Comparison of ENCODE assay signal across 2 fruit fly cellular contexts in genomic region chr3L:22470299-22470791, dm6.
TF ChIP-seq lines count a peak whose summit lies in the region.

Gene CG11426, plus strand, starts transcription at chr3L:22470556.

- peak; percentile 23 for TF ChIP-seq CTCF in whole organism, embryonic (GFP tag; optimal IDR thresholded peaks at IDR 0.05; lab: Kevin White, UChicago)

TF ChIP-seq in whole organism, embryonic, 481 proteins besides CTCF, POLR2A, EP300 and RAD21:
- TF ChIP-seq CG9437 (GFP tag; optimal IDR thresholded peaks at IDR 0.05; lab: Kevin White, UChicago) (peak; percentile 98), bbx (GFP tag; IDR thresholded peaks at IDR 0.05; lab: Robert Waterston, UW; ENCODE audit: partially characterized antibody) (no peak), Jarid2 (GFP tag; optimal IDR thresholded peaks at IDR 0.05; lab: Kevin White, UChicago) (peak; percentile 22), CG11504 (tag; optimal IDR thresholded peaks at IDR 0.05; lab: Kevin White, UChicago) (no peak), gce (GFP tag; IDR thresholded peaks at IDR 0.05; lab: Robert Waterston, UW) (no peak), Camta (GFP tag; optimal IDR thresholded peaks at IDR 0.05; lab: Kevin White, UChicago) (no peak), CG12391 (tag; optimal IDR thresholded peaks at IDR 0.05; lab: Kevin White, UChicago) (no peak), stwl (tag; optimal IDR thresholded peaks at IDR 0.05; lab: Kevin White, UChicago) (peak; percentile 29), repo (GFP tag; optimal IDR thresholded peaks at IDR 0.05; lab: Kevin White, UChicago) (no peak), CG10147 (GFP tag; optimal IDR thresholded peaks at IDR 0.05; lab: Kevin White, UChicago) (no peak), Awh (GFP tag; IDR thresholded peaks at IDR 0.05; lab: Robert Waterston, UW) (no peak), ara (GFP tag; IDR thresholded peaks at IDR 0.05; lab: Robert Waterston, UW) (no peak), CG2889 (GFP tag; IDR thresholded peaks at IDR 0.05; lab: Robert Waterston, UW) (no peak), btn (GFP tag; optimal IDR thresholded peaks at IDR 0.05; lab: Kevin White, UChicago) (no peak), CG5245 (GFP tag; optimal IDR thresholded peaks at IDR 0.05; lab: Kevin White, UChicago) (no peak), otp (GFP tag; IDR thresholded peaks at IDR 0.05; lab: Robert Waterston, UW) (no peak), CG33557 (GFP tag; optimal IDR thresholded peaks at IDR 0.05; lab: Kevin White, UChicago) (no peak), pfk (GFP tag; optimal IDR thresholded peaks at IDR 0.05; lab: Kevin White, UChicago) (no peak), CG14667 (GFP tag; IDR thresholded peaks at IDR 0.05; lab: Robert Waterston, UW) (no peak), crp (GFP tag; optimal IDR thresholded peaks at IDR 0.05; lab: Kevin White, UChicago) (no peak), pita (GFP tag; optimal IDR thresholded peaks at IDR 0.05; lab: Kevin White, UChicago) (peak; percentile 2), CG13624 (GFP tag; optimal IDR thresholded peaks at IDR 0.05; lab: Kevin White, UChicago) (no peak), Max (GFP tag; optimal IDR thresholded peaks at IDR 0.05; lab: Kevin White, UChicago) (no peak), CG6654 (GFP tag; optimal IDR thresholded peaks at IDR 0.05; lab: Kevin White, UChicago) (no peak), CG16815 (GFP tag; optimal IDR thresholded peaks at IDR 0.05; lab: Kevin White, UChicago) (no peak), Pdp1 (GFP tag; optimal IDR thresholded peaks at IDR 0.05; lab: Kevin White, UChicago) (peak in 1 of 2 experiments; percentile 92), sens (GFP tag; lab: Kevin White, UChicago) (peak; percentile 66), Ets97D (GFP tag; optimal IDR thresholded peaks at IDR 0.05; lab: Kevin White, UChicago) (no peak), mam (GFP tag; optimal IDR thresholded peaks at IDR 0.05; lab: Kevin White, UChicago) (no peak), CG17829 (tag; optimal IDR thresholded peaks at IDR 0.05; lab: Kevin White, UChicago) (no peak), CG10565 (GFP tag; optimal IDR thresholded peaks at IDR 0.05; lab: Kevin White, UChicago) (no peak), chif (GFP tag; optimal IDR thresholded peaks at IDR 0.05; lab: Kevin White, UChicago) (no peak), Hr51 (GFP tag; optimal IDR thresholded peaks at IDR 0.05; lab: Kevin White, UChicago) (no peak), H15 (GFP tag; IDR thresholded peaks at IDR 0.05; lab: Robert Waterston, UW) (no peak), CG17802 (tag; optimal IDR thresholded peaks at IDR 0.05; lab: Kevin White, UChicago) (no peak), chinmo (GFP tag; IDR thresholded peaks at IDR 0.05; lab: Robert Waterston, UW; ENCODE audit: partially characterized antibody) (0 out of 4 replicates have a peak, but pooled peaks have one; percentile 42), CG13775 (GFP tag; optimal IDR thresholded peaks at IDR 0.05; lab: Kevin White, UChicago) (no peak), prd (optimal IDR thresholded peaks at IDR 0.05; lab: Kevin White, UChicago) (no peak), prd (GFP tag; IDR thresholded peaks at IDR 0.05; lab: Robert Waterston, UW) (no peak), Meics (GFP tag; optimal IDR thresholded peaks at IDR 0.05; lab: Kevin White, UChicago) (no peak), Nf-YA (GFP tag; IDR thresholded peaks at IDR 0.05; lab: Robert Waterston, UW) (no peak), CG15601 (tag; optimal IDR thresholded peaks at IDR 0.05; lab: Kevin White, UChicago) (no peak), Sry-β (GFP tag; optimal IDR thresholded peaks at IDR 0.05; lab: Kevin White, UChicago) (no peak), dysf (GFP tag; IDR thresholded peaks at IDR 0.05; lab: Robert Waterston, UW) (no peak), corto (GFP tag; optimal IDR thresholded peaks at IDR 0.05; lab: Kevin White, UChicago) (no peak), CG8281 (tag; optimal IDR thresholded peaks at IDR 0.05; lab: Kevin White, UChicago) (no peak), CG10462 (GFP tag; optimal IDR thresholded peaks at IDR 0.05; lab: Kevin White, UChicago) (no peak), Hey (tag; optimal IDR thresholded peaks at IDR 0.05; lab: Kevin White, UChicago) (no peak)

TF ChIP-seq in whole organism, prepupa, 60 proteins besides CTCF, POLR2A, EP300 and RAD21:
- TF ChIP-seq CG3032 (tag; optimal IDR thresholded peaks at IDR 0.05; lab: Kevin White, UChicago) (no peak), CG8632 (GFP tag; optimal IDR thresholded peaks at IDR 0.05; lab: Kevin White, UChicago) (no peak), fkh (GFP tag; optimal IDR thresholded peaks at IDR 0.05; lab: Kevin White, UChicago) (peak; percentile 33), dsx (GFP tag; optimal IDR thresholded peaks at IDR 0.05; lab: Kevin White, UChicago; ENCODE audit: poor library complexity, severe bottlenecking) (peak; percentile 67)
TF ChIP-seq in whole organism, prepupa: peak in this region for 2.
